Worm (Caenorhabditis elegans) whole organism, L1 larva: Measurements from ENCODE around the gene nhr-30.

Experiments used
- ceh-8 ChIP-seq: fragments of 200-800 bp; sonication (Bioruptor generic); optimal IDR thresholded peaks from 2 replicates; lab custom pipeline; 2018; ENCODE audit warnings: mild to moderate bottlenecking, missing genetic modification characterization, moderate library complexity, missing compliant biosample characterization
- efl-3 ChIP-seq: fragments of 200-800 bp; sonication (Bioruptor generic); optimal IDR thresholded peaks from 2 replicates; lab custom pipeline; 2018; ENCODE audit warnings: mild to moderate bottlenecking, missing genetic modification characterization, missing compliant biosample characterization
- ztf-11 ChIP-seq, 2 experiments: sonication (generic microtip); optimal IDR thresholded peaks; 2 replicates each; lab custom pipeline; 2016 to 2017; ENCODE audit warnings: missing genetic modification characterization in 2 of 2, missing biosample characterization in 1 of 2, missing compliant biosample characterization in 1 of 2

DNA sequence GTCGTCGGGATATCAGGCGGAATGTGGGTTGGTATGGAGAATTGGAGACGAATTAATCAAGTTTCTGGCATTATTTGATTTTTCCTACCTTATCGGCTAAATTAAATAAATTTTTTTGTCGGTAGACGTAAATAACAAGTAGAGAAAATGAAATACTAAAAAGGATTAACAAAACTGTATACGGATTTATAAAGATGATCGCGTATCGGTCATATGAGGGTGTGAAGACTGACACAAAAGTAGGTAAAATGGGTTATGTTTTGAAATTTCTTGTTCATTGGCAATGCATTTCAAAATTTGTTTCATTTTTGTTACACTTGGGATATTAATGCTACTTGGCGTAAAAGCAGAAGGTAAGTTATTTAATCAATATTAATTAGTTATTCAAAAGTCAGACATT, 14.5 kb downstream of the nhr-30 start, which contains the start of the genes C25E10.16 and C25E10.13:
- TF ChIP-seq efl-3 (GFP tag; lab: Kevin White, UChicago) (no peak), ztf-11 (tag; optimal IDR thresholded peaks at IDR 0.05; lab: Kevin White, UChicago) (no peak), ceh-8 (GFP tag; lab: Kevin White, UChicago) (no peak)
